Worm (Caenorhabditis elegans): ENCODE data around the gene T21B10.4.

- TF ChIP-seq elt-3 (tag; optimal IDR thresholded peaks at IDR 0.05) (no peak), ztf-11 (tag; optimal IDR thresholded peaks at IDR 0.05) (no peak), drap-1 (GFP tag; optimal IDR thresholded peaks at IDR 0.05) (no peak), M03D4.4 (tag; optimal IDR thresholded peaks at IDR 0.05) (no peak), snpc-4 (tag; optimal IDR thresholded peaks at IDR 0.05) (no peak), bed-3 (GFP tag; optimal IDR thresholded peaks at IDR 0.05) (no peak), hlh-1 (tag; optimal IDR thresholded peaks at IDR 0.05) (no peak)
These were observed 49.7 kb upstream of the T21B10.4 start for ce11 chrII:8891042-8891441.

Data from whole organism, mixed stage, embryonic.